Fruit fly (Drosophila melanogaster) whole organism, adult: ENCODE measurements around the gene CecA2.

Experiments
- CG11617 ChIP-seq: fragments of 200-800 bp; sonication (Bioruptor generic); optimal IDR thresholded peaks from 2 replicates; lab custom pipeline; 2017; ENCODE audit warnings: mild to moderate bottlenecking, missing biosample characterization, missing genetic modification reagents, missing genetic modification characterization
- CG1620 ChIP-seq: fragments of 200-800 bp; sonication (Bioruptor generic); optimal IDR thresholded peaks from 2 replicates; lab custom pipeline; 2016; ENCODE audit warnings: missing biosample characterization, missing genetic modification characterization
- CG33017 ChIP-seq: fragments of 200-800 bp; sonication (Bioruptor generic); optimal IDR thresholded peaks from 2 replicates; lab custom pipeline; 2018; ENCODE audit warnings: missing biosample characterization, mild to moderate bottlenecking, missing genetic modification characterization, moderate library complexity
- CG7045 ChIP-seq: fragments of 200-800 bp; sonication (Bioruptor generic); optimal IDR thresholded peaks from 2 replicates; lab custom pipeline; 2017; ENCODE audit warnings: missing biosample characterization, mild to moderate bottlenecking, missing genetic modification characterization
- CG7101 ChIP-seq: fragments of 200-800 bp; sonication (Bioruptor generic); optimal IDR thresholded peaks from 2 replicates; lab custom pipeline; 2018; ENCODE audit warnings: missing biosample characterization, mild to moderate bottlenecking, missing genetic modification characterization, moderate library complexity
- Mnt ChIP-seq: fragments of 200-800 bp; sonication (Bioruptor generic); optimal IDR thresholded peaks from 2 replicates; lab custom pipeline; 2016; ENCODE audit warnings: missing biosample characterization, mild to moderate bottlenecking, missing genetic modification characterization
- bab1 ChIP-seq: fragments of 200-800 bp; sonication (Bioruptor generic); optimal IDR thresholded peaks from 3 replicates; lab custom pipeline; 2019; ENCODE audit warnings: missing biosample characterization, mild to moderate bottlenecking, missing genetic modification characterization, moderate library complexity
- cic ChIP-seq: fragments of 200-800 bp; sonication (Bioruptor generic); optimal IDR thresholded peaks from 2 replicates; lab custom pipeline; 2017; ENCODE audit warnings: missing biosample characterization, mild to moderate bottlenecking, missing genetic modification characterization, moderate library complexity
- cnc ChIP-seq, 2 experiments: fragments of >200 bp; optimal IDR thresholded peaks; 2 replicates each; lab custom pipeline; 2017
- kay ChIP-seq: fragments of 200-800 bp; sonication (Bioruptor generic); peaks from one replicate; lab custom pipeline; 2016; ENCODE audit warnings: missing biosample characterization, missing genetic modification characterization, borderline replicate concordance
- ovo ChIP-seq: fragments of 200-800 bp; sonication (Bioruptor generic); optimal IDR thresholded peaks from 2 replicates; lab custom pipeline; 2016; ENCODE audit warnings: missing biosample characterization, missing genetic modification characterization
- tj ChIP-seq: fragments of 200-800 bp; sonication (Bioruptor generic); optimal IDR thresholded peaks from 3 replicates; lab custom pipeline; 2017; ENCODE audit warnings: missing biosample characterization, mild to moderate bottlenecking, missing genetic modification characterization, moderate library complexity

dm6 chr3R:30208011-30208410 lies 3.9 kb upstream of the CecA2 start:
- no peak for TF ChIP-seq cnc (optimal IDR thresholded peaks at IDR 0.05; lab: Kevin White, UChicago)
- no peak for TF ChIP-seq tj (GFP tag; lab: Kevin White, UChicago)
- TF ChIP-seq Mnt, result no peak
- TF ChIP-seq CG33017, result no peak
- no peak for TF ChIP-seq kay (GFP tag; lab: Kevin White, UChicago)
- no peak for TF ChIP-seq cic (GFP tag; lab: Kevin White, UChicago)
- no peak for TF ChIP-seq ovo (GFP tag; lab: Kevin White, UChicago)
- TF ChIP-seq bab1, result no peak
- no peak for TF ChIP-seq CG1620 (GFP tag; lab: Kevin White, UChicago)
- TF ChIP-seq CG7045 (GFP tag; lab: Kevin White, UChicago), result no peak
- TF ChIP-seq CG7101, result no peak
- no peak for TF ChIP-seq CG11617 (GFP tag; lab: Kevin White, UChicago)
